Worm (Caenorhabditis elegans): ENCODE results near the gene F08D12.2.

- TF ChIP-seq dpl-1 (GFP tag; optimal IDR thresholded peaks at IDR 0.05): peak; percentile 26
- no peak for TF ChIP-seq ces-1 (GFP tag; optimal IDR thresholded peaks at IDR 0.05)
- TF ChIP-seq nhr-77 (tag; optimal IDR thresholded peaks at IDR 0.05): peak; percentile 45
- TF ChIP-seq F49E8.2 (tag; optimal IDR thresholded peaks at IDR 0.05; ENCODE audit: borderline replicate concordance): no peak
- no peak for TF ChIP-seq ctbp-1 (GFP tag; IDR thresholded peaks at IDR 0.05)
- TF ChIP-seq Y105C5A.15 (GFP tag; IDR thresholded peaks at IDR 0.05): no peak
- TF ChIP-seq hlh-11 (tag; optimal IDR thresholded peaks at IDR 0.05): peak; percentile 93
- TF ChIP-seq ztf-11 (tag; optimal IDR thresholded peaks at IDR 0.05): no peak
- no peak for TF ChIP-seq nhr-237 (tag; optimal IDR thresholded peaks at IDR 0.05)
- TF ChIP-seq unc-62 (GFP tag; optimal IDR thresholded peaks at IDR 0.05 in 1 of 2): peak in 1 of 2 experiments; percentile 68
- TF ChIP-seq unc-62 (tag; optimal IDR thresholded peaks at IDR 0.05): no peak
- peak; percentile 6 for TF ChIP-seq lin-13 (GFP tag; optimal IDR thresholded peaks at IDR 0.05)
Observed at ce11 chrII:2800550-2801233, 19.2 kb downstream of the F08D12.2 start, which contains the start of gene nhr-119.

All from whole organism, L4 larva.